Fruit fly (Drosophila melanogaster) whole organism, embryonic: ENCODE results near the gene dind.

ENCODE experiments used
- Blimp-1 ChIP-seq: fragments of 200-800 bp; sonication (Bioruptor generic); optimal IDR thresholded peaks from 3 replicates; lab custom pipeline; 2018; ENCODE audit warnings: missing biosample characterization, missing genetic modification characterization, mild to moderate bottlenecking, moderate library complexity, missing genetic modification reagents
- Bteb2 ChIP-seq: fragments of 200-800 bp; sonication (Bioruptor generic); optimal IDR thresholded peaks from 2 replicates; lab custom pipeline; 2016; ENCODE audit warnings: missing biosample characterization, missing genetic modification characterization
- C15 ChIP-seq: fragments of 200-800 bp; sonication (Bioruptor generic); IDR thresholded peaks from 3 replicates; pipeline ENCODE4 v1.3.6; 2022; ENCODE audit warnings: missing biosample characterization, missing genetic modification characterization
- CG10366 ChIP-seq: fragments of 200-800 bp; sonication (Bioruptor generic); IDR thresholded peaks from 2 replicates; pipeline ENCODE4 v1.3.6; 2022; ENCODE audit warnings: missing biosample characterization, missing genetic modification characterization
- CG10431 ChIP-seq: fragments of 200-800 bp; sonication (Bioruptor generic); optimal IDR thresholded peaks from 3 replicates; lab custom pipeline; 2018; ENCODE audit warnings: missing biosample characterization, mild to moderate bottlenecking, missing genetic modification characterization
- CG11093 ChIP-seq: fragments of 200-800 bp; sonication (Bioruptor generic); IDR thresholded peaks from 3 replicates; pipeline ENCODE4 v1.3.6; 2022; ENCODE audit warnings: missing biosample characterization, missing genetic modification characterization
- CG11696 ChIP-seq: fragments of 200-800 bp; sonication (Bioruptor generic); IDR thresholded peaks from 2 replicates; pipeline ENCODE4 v1.3.6; 2022; ENCODE audit warnings: missing biosample characterization, missing genetic modification characterization
- CG12104 ChIP-seq: fragments of 200-800 bp; sonication (Bioruptor generic); optimal IDR thresholded peaks from 3 replicates; lab custom pipeline; 2016; ENCODE audit warnings: missing biosample characterization, missing genetic modification characterization
- CG12769 ChIP-seq: fragments of 200-800 bp; sonication (Bioruptor generic); optimal IDR thresholded peaks from 2 replicates; lab custom pipeline; 2019; ENCODE audit warnings: missing biosample characterization, mild to moderate bottlenecking, missing genetic modification characterization, moderate library complexity
- CG14050 ChIP-seq: fragments of 200-800 bp; sonication (Bioruptor generic); IDR thresholded peaks from 3 replicates; pipeline ENCODE4 v1.3.6; 2022; ENCODE audit warnings: missing biosample characterization, missing genetic modification characterization
- CG14860 ChIP-seq: fragments of 200-800 bp; sonication (Bioruptor generic); IDR thresholded peaks from 3 replicates; pipeline ENCODE4 v1.3.6; 2022; ENCODE audit warnings: missing biosample characterization, missing genetic modification characterization; ENCODE audit not compliant: partially characterized antibody
- CG15601 ChIP-seq: fragments of 200-800 bp; sonication (Bioruptor generic); optimal IDR thresholded peaks from 3 replicates; lab custom pipeline; 2019; ENCODE audit warnings: missing biosample characterization, mild to moderate bottlenecking, missing genetic modification characterization, moderate library complexity
- CG1603 ChIP-seq: fragments of 200-800 bp; sonication (Bioruptor generic); optimal IDR thresholded peaks from 2 replicates; lab custom pipeline; 2019; ENCODE audit warnings: missing biosample characterization, mild to moderate bottlenecking, missing genetic modification characterization, moderate library complexity
- CG17186 ChIP-seq: fragments of 200-800 bp; sonication (Bioruptor generic); optimal IDR thresholded peaks from 3 replicates; lab custom pipeline; 2017; ENCODE audit warnings: missing biosample characterization, missing genetic modification reagents, missing genetic modification characterization
- CG17359 ChIP-seq: fragments of 200-800 bp; sonication (Bioruptor generic); optimal IDR thresholded peaks from 3 replicates; lab custom pipeline; 2018; ENCODE audit warnings: missing biosample characterization, mild to moderate bottlenecking, missing genetic modification characterization, moderate library complexity
- CG32772 ChIP-seq: fragments of 200-800 bp; sonication (Bioruptor generic); IDR thresholded peaks from 2 replicates; pipeline ENCODE4 v1.3.6; 2022; ENCODE audit warnings: missing biosample characterization, missing genetic modification characterization
- CG33557 ChIP-seq: fragments of 200-800 bp; sonication (Bioruptor generic); optimal IDR thresholded peaks from 2 replicates; lab custom pipeline; 2019; ENCODE audit warnings: missing biosample characterization, mild to moderate bottlenecking, missing genetic modification characterization, moderate library complexity
- CG34422 ChIP-seq: fragments of 200-800 bp; sonication (Bioruptor generic); IDR thresholded peaks from 3 replicates; pipeline ENCODE4 v1.3.6; 2022; ENCODE audit warnings: missing biosample characterization, missing genetic modification characterization
- CG3847 ChIP-seq: fragments of 200-800 bp; sonication (Bioruptor generic); IDR thresholded peaks from 2 replicates; pipeline ENCODE4 v1.3.6; 2022; ENCODE audit warnings: missing biosample characterization, missing genetic modification characterization
- CG4707 ChIP-seq: fragments of 200-800 bp; sonication (Bioruptor generic); optimal IDR thresholded peaks from 2 replicates; lab custom pipeline; 2018; ENCODE audit warnings: missing biosample characterization, mild to moderate bottlenecking, missing genetic modification characterization, moderate library complexity
- CG9609 ChIP-seq: fragments of 200-800 bp; sonication (Bioruptor generic); optimal IDR thresholded peaks from 3 replicates; lab custom pipeline; 2016; ENCODE audit warnings: missing biosample characterization, missing genetic modification characterization
- Dbx ChIP-seq: fragments of 200-800 bp; sonication (Bioruptor generic); IDR thresholded peaks from 3 replicates; pipeline ENCODE4 v1.3.6; 2022; ENCODE audit warnings: missing biosample characterization, missing genetic modification characterization
- Doc3 ChIP-seq: fragments of 200-800 bp; sonication (Bioruptor generic); IDR thresholded peaks from 3 replicates; pipeline ENCODE4 v1.3.6; 2022; ENCODE audit warnings: missing biosample characterization, missing genetic modification characterization; ENCODE audit not compliant: partially characterized antibody
- Gsc ChIP-seq: fragments of 200-800 bp; sonication (Bioruptor generic); IDR thresholded peaks from 2 replicates; pipeline ENCODE4 v1.3.6; 2022; ENCODE audit warnings: missing biosample characterization, missing genetic modification characterization
- Gug ChIP-seq: fragments of 200-800 bp; sonication (Bioruptor generic); IDR thresholded peaks from 4 replicates; pipeline ENCODE4 v1.3.6; 2022; ENCODE audit warnings: missing biosample characterization, missing genetic modification characterization
- Hsf ChIP-seq: fragments of 200-800 bp; sonication (Bioruptor generic); optimal IDR thresholded peaks from 3 replicates; lab custom pipeline; 2016; ENCODE audit warnings: missing biosample characterization, missing genetic modification characterization
- Kr ChIP-seq: fragments of 200-800 bp; sonication (Bioruptor generic); optimal IDR thresholded peaks from 2 replicates; lab custom pipeline; 2017; ENCODE audit warnings: missing biosample characterization, mild to moderate bottlenecking, missing genetic modification characterization
- Lim3 ChIP-seq: fragments of 200-800 bp; sonication (Bioruptor generic); IDR thresholded peaks from 2 replicates; pipeline ENCODE4 v1.3.6; 2022; ENCODE audit warnings: missing biosample characterization, missing genetic modification characterization
- Max ChIP-seq: fragments of 200-800 bp; sonication (Bioruptor generic); optimal IDR thresholded peaks from 2 replicates; lab custom pipeline; 2016; ENCODE audit warnings: missing biosample characterization, mild to moderate bottlenecking, missing genetic modification characterization
- NK7.1 ChIP-seq: fragments of 200-800 bp; sonication (Bioruptor generic); optimal IDR thresholded peaks from 3 replicates; lab custom pipeline; 2016; ENCODE audit warnings: missing biosample characterization, missing genetic modification characterization
- Oaz ChIP-seq: fragments of 200-800 bp; sonication (Bioruptor generic); IDR thresholded peaks from 2 replicates; pipeline ENCODE4 v1.3.6; 2022; ENCODE audit warnings: missing biosample characterization, missing genetic modification characterization
- Ptx1 ChIP-seq: fragments of 200-800 bp; sonication (Bioruptor generic); IDR thresholded peaks from 2 replicates; pipeline ENCODE4 v1.3.6; 2022; ENCODE audit warnings: missing biosample characterization, missing genetic modification characterization
- Rfx ChIP-seq: fragments of 200-800 bp; sonication (Bioruptor generic); IDR thresholded peaks from 2 replicates; pipeline ENCODE4 v1.3.6; 2022; ENCODE audit warnings: missing biosample characterization, missing genetic modification characterization
- Sin3A ChIP-seq: fragments of >200 bp; optimal IDR thresholded peaks from 2 replicates; lab custom pipeline; 2018
- abd-A ChIP-seq: fragments of 200-800 bp; sonication (Bioruptor generic); optimal IDR thresholded peaks from 3 replicates; lab custom pipeline; 2019; ENCODE audit warnings: missing biosample characterization, mild to moderate bottlenecking, missing genetic modification characterization, moderate library complexity
- az2 ChIP-seq: fragments of 200-800 bp; sonication (Bioruptor generic); optimal IDR thresholded peaks from 3 replicates; lab custom pipeline; 2016; ENCODE audit warnings: missing biosample characterization, missing genetic modification characterization
- croc ChIP-seq: fragments of 200-800 bp; sonication (Bioruptor generic); conservative IDR thresholded peaks from 3 replicates; pipeline ENCODE4 v1.3.6; 2022; ENCODE audit warnings: missing biosample characterization, missing genetic modification characterization
- dimm ChIP-seq: fragments of 200-800 bp; sonication (Bioruptor generic); IDR thresholded peaks from 2 replicates; pipeline ENCODE4 v1.3.6; 2022; ENCODE audit warnings: missing biosample characterization, missing genetic modification characterization
- dmrt99B ChIP-seq: fragments of 200-800 bp; sonication (Bioruptor generic); optimal IDR thresholded peaks from 2 replicates; lab custom pipeline; 2018; ENCODE audit warnings: missing biosample characterization, mild to moderate bottlenecking, missing genetic modification characterization, moderate library complexity
- dpn ChIP-seq, 2 experiments: fragments of 200-800 bp; sonication (Bioruptor generic); optimal IDR thresholded peaks; 3 replicates each; lab custom pipeline; 2016; ENCODE audit warnings: missing biosample characterization in 2 of 2, missing genetic modification characterization in 2 of 2
- jing ChIP-seq: fragments of 200-800 bp; sonication (Bioruptor generic); optimal IDR thresholded peaks from 2 replicates; lab custom pipeline; 2018; ENCODE audit warnings: missing biosample characterization, mild to moderate bottlenecking, missing genetic modification characterization
- lab ChIP-seq: fragments of 200-800 bp; sonication (Bioruptor generic); optimal IDR thresholded peaks from 3 replicates; lab custom pipeline; 2017; ENCODE audit warnings: missing biosample characterization, missing genetic modification characterization, mild to moderate bottlenecking, moderate library complexity, missing genetic modification reagents
- lbe ChIP-seq: fragments of 200-800 bp; sonication (Bioruptor generic); optimal IDR thresholded peaks from 2 replicates; lab custom pipeline; 2016; ENCODE audit warnings: missing biosample characterization, mild to moderate bottlenecking, missing genetic modification characterization
- ranshi ChIP-seq: fragments of 200-800 bp; sonication (Bioruptor generic); IDR thresholded peaks from 2 replicates; pipeline ENCODE4 v1.3.6; 2022; ENCODE audit warnings: missing biosample characterization, missing genetic modification characterization
- rib ChIP-seq: fragments of 200-800 bp; sonication (Bioruptor generic); IDR thresholded peaks from 2 replicates; pipeline ENCODE4 v1.3.6; 2022; ENCODE audit warnings: missing biosample characterization, missing genetic modification characterization
- stc ChIP-seq: fragments of 200-800 bp; sonication (Bioruptor generic); IDR thresholded peaks from 2 replicates; pipeline ENCODE4 v1.3.6; 2022; ENCODE audit warnings: missing biosample characterization, missing genetic modification characterization
- tna ChIP-seq: fragments of 200-800 bp; sonication (Bioruptor generic); IDR thresholded peaks from 2 replicates; pipeline ENCODE4 v1.3.6; 2022; ENCODE audit warnings: missing biosample characterization, missing genetic modification characterization; ENCODE audit not compliant: partially characterized antibody
- ttk ChIP-seq: fragments of 200-800 bp; sonication (Bioruptor generic); IDR thresholded peaks from 2 replicates; pipeline ENCODE4 v2.1.2; 2022; ENCODE audit warnings: missing biosample characterization, missing genetic modification characterization
- vnd ChIP-seq: fragments of 200-800 bp; sonication (Bioruptor generic); IDR thresholded peaks from 3 replicates; pipeline ENCODE4 v1.3.6; 2022; ENCODE audit warnings: missing biosample characterization, missing genetic modification characterization; ENCODE audit not compliant: partially characterized antibody
- zfh1 ChIP-seq: fragments of 200-800 bp; sonication (Bioruptor generic); IDR thresholded peaks from 3 replicates; pipeline ENCODE4 v1.3.6; 2022; ENCODE audit warnings: missing biosample characterization, missing genetic modification characterization

The dind gene

dm6 chr3R:18719767-18720341, 42.5 kb upstream of the dind start (continued):
- TF ChIP-seq CG12104 (GFP tag; lab: Kevin White, UChicago), result peak; percentile 70
- TF ChIP-seq CG11093, result peak; percentile 52; the same call in 1 of the 3 replicates
- no peak; the same call in 1 of the 2 replicates for TF ChIP-seq rib (GFP tag; lab: Robert Waterston, UW)
- TF ChIP-seq CG4707 (GFP tag; lab: Kevin White, UChicago), result peak; percentile 34
- peak; percentile 71 for TF ChIP-seq CG9609 (GFP tag; lab: Kevin White, UChicago)
- TF ChIP-seq dpn (GFP tag; optimal IDR thresholded peaks at IDR 0.05; lab: Kevin White, UChicago), result peak; percentile 83 to 86
- TF ChIP-seq CG10366 (GFP tag; lab: Robert Waterston, UW), result peak; percentile 84
- peak; percentile 65 for TF ChIP-seq NK7.1 (GFP tag; lab: Kevin White, UChicago)
- TF ChIP-seq CG10431, result peak; percentile 61
- TF ChIP-seq Bteb2 (GFP tag; lab: Kevin White, UChicago), result peak; percentile 76
- TF ChIP-seq Rfx (GFP tag; lab: Robert Waterston, UW), result peak; percentile 89
- peak; percentile 82 for TF ChIP-seq Hsf
- peak; percentile 88 for TF ChIP-seq Dbx (GFP tag; lab: Robert Waterston, UW)
- peak; percentile 87 for TF ChIP-seq CG1603
- TF ChIP-seq Doc3 (GFP tag; lab: Robert Waterston, UW), result no peak
- no peak for TF ChIP-seq CG17186 (GFP tag; lab: Kevin White, UChicago)
- TF ChIP-seq ranshi, result peak; percentile 85
- peak; percentile 76 for TF ChIP-seq az2 (GFP tag; lab: Kevin White, UChicago)
- TF ChIP-seq croc (GFP tag; lab: Robert Waterston, UW), result peak; percentile 73; the same call in 2 of the 3 replicates
- TF ChIP-seq CG15601, result peak; percentile 82
- TF ChIP-seq Gug (GFP tag; lab: Robert Waterston, UW), result peak; percentile 72; the same call in 3 of the 4 replicates
- no peak for TF ChIP-seq vnd
- peak; percentile 85 for TF ChIP-seq Oaz
- TF ChIP-seq CG11696 (GFP tag; lab: Robert Waterston, UW), result peak; percentile 59
- peak; percentile 58 for TF ChIP-seq jing (GFP tag; lab: Kevin White, UChicago)
- TF ChIP-seq C15, result 0 out of 3 replicates have a peak, but pooled peaks have one; percentile 59
- no peak for TF ChIP-seq tna (GFP tag; lab: Robert Waterston, UW)
- TF ChIP-seq stc (GFP tag; lab: Robert Waterston, UW), result peak; percentile 78
- peak; percentile 76 for TF ChIP-seq CG34422 (GFP tag; lab: Robert Waterston, UW)
- peak; percentile 97 for TF ChIP-seq abd-A (tag; lab: Kevin White, UChicago)
- peak; percentile 84 for TF ChIP-seq Blimp-1 (GFP tag; lab: Kevin White, UChicago)
- peak; percentile 89 for TF ChIP-seq zfh1 (GFP tag; lab: Robert Waterston, UW)
- TF ChIP-seq Max (GFP tag; lab: Kevin White, UChicago), result peak; percentile 74
- TF ChIP-seq CG12769 (tag; lab: Kevin White, UChicago), result peak; percentile 94
- TF ChIP-seq CG3847 (GFP tag; lab: Robert Waterston, UW), result peak; percentile 77
- peak; percentile 90 for TF ChIP-seq CG17359 (tag; lab: Kevin White, UChicago)
- TF ChIP-seq lab (GFP tag; lab: Kevin White, UChicago), result peak; percentile 96
- peak; percentile 92 for TF ChIP-seq dmrt99B
- no peak for TF ChIP-seq Sin3A (lab: Kevin White, UChicago)
- TF ChIP-seq Lim3 (GFP tag; lab: Robert Waterston, UW), result peak; percentile 64
- TF ChIP-seq CG33557 (GFP tag; lab: Kevin White, UChicago), result peak; percentile 57
- TF ChIP-seq CG14050 (GFP tag; lab: Robert Waterston, UW), result peak; percentile 61
- no peak; the same call in none of the 2 replicates for TF ChIP-seq ttk (GFP tag; lab: Robert Waterston, UW)
- peak; percentile 41; the same call in 1 of the 2 replicates for TF ChIP-seq Gsc (GFP tag; lab: Robert Waterston, UW)
- TF ChIP-seq CG32772 (GFP tag; lab: Robert Waterston, UW), result peak; percentile 76
- no peak for TF ChIP-seq Kr (GFP tag; lab: Kevin White, UChicago)
- TF ChIP-seq CG14860 (GFP tag; lab: Robert Waterston, UW), result no peak
- TF ChIP-seq lbe (GFP tag; lab: Kevin White, UChicago), result no peak
- TF ChIP-seq Ptx1, result peak; percentile 84
- TF ChIP-seq dimm, result peak; percentile 65
